Fruit fly (Drosophila melanogaster): Measurements from ENCODE around the gene CG32104.
A peak's percentile ranks its signal among the peaks of the same experiment; 100 is the strongest.

CG32104 gene

DNA sequence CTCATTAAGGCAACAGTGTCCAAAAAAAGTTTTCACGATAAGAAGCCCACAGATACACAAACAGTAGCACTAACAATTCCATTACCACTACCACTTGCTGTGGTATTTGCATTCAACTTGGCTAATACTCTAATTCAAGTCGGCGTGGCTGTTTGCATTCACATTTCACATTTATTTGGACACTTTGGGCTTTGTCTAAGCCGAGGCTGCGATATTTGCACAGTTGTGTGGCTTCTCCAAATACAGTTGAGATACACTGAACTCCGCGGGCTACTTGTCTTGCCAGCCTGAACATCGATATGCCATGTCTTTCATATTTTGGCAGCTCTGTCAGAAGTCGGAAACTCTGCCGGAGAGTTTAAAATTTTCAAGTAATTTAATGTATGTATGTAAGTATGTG lies 48.8 kb downstream of the CG32104 start (continued):
- no peak for TF ChIP-seq Chrac-16 (GFP tag; optimal IDR thresholded peaks at IDR 0.05)
- TF ChIP-seq Hmr (GFP tag; optimal IDR thresholded peaks at IDR 0.05) = peak; percentile 79
- TF ChIP-seq CG6254 (GFP tag; optimal IDR thresholded peaks at IDR 0.05) = no peak
- no peak for TF ChIP-seq CG17612 (GFP tag; IDR thresholded peaks at IDR 0.05)
- no peak for TF ChIP-seq repo (GFP tag; optimal IDR thresholded peaks at IDR 0.05)
- TF ChIP-seq CG4282 (GFP tag; optimal IDR thresholded peaks at IDR 0.05) = no peak
- no peak for TF ChIP-seq insv (GFP tag; optimal IDR thresholded peaks at IDR 0.05)
- peak; percentile 39 for TF ChIP-seq CG8388 (GFP tag; optimal IDR thresholded peaks at IDR 0.05)
- no peak for TF ChIP-seq CG10431 (GFP tag; optimal IDR thresholded peaks at IDR 0.05)
- TF ChIP-seq pnt (GFP tag; optimal IDR thresholded peaks at IDR 0.05) = no peak
- TF ChIP-seq CG18476 (GFP tag; optimal IDR thresholded peaks at IDR 0.05) = no peak
- no peak for TF ChIP-seq CG32772 (GFP tag; IDR thresholded peaks at IDR 0.05)
- no peak for TF ChIP-seq CG15479 (GFP tag; optimal IDR thresholded peaks at IDR 0.05)
- peak; percentile 28 for TF ChIP-seq CG5180 (GFP tag; optimal IDR thresholded peaks at IDR 0.05)
- TF ChIP-seq MBD-R2 (GFP tag; IDR thresholded peaks at IDR 0.05) = no peak
- TF ChIP-seq CG32767 (GFP tag; IDR thresholded peaks at IDR 0.05) = no peak
- TF ChIP-seq toy (GFP tag; IDR thresholded peaks at IDR 0.05) = no peak
- peak; percentile 33 for TF ChIP-seq her (GFP tag; optimal IDR thresholded peaks at IDR 0.05)
- no peak for TF ChIP-seq Hey (tag; optimal IDR thresholded peaks at IDR 0.05)
- TF ChIP-seq Med (GFP tag) = peak; percentile 90
- no peak for TF ChIP-seq CG12942 (GFP tag; optimal IDR thresholded peaks at IDR 0.05)
- TF ChIP-seq CG6765 (GFP tag; optimal IDR thresholded peaks at IDR 0.05) = peak; percentile 21
- TF ChIP-seq sna (GFP tag; IDR thresholded peaks at IDR 0.05; ENCODE audit: partially characterized antibody) = no peak
- TF ChIP-seq Atf3 (GFP tag; optimal IDR thresholded peaks at IDR 0.05) = no peak
- no peak for TF ChIP-seq Oaz (GFP tag; IDR thresholded peaks at IDR 0.05)
- TF ChIP-seq chm (GFP tag; IDR thresholded peaks at IDR 0.05) = no peak
- no peak for TF ChIP-seq run (tag; optimal IDR thresholded peaks at IDR 0.05)
- TF ChIP-seq Atf6 (GFP tag; IDR thresholded peaks at IDR 0.05) = no peak
- no peak for TF ChIP-seq fd64A (GFP tag; optimal IDR thresholded peaks at IDR 0.05)
- TF ChIP-seq bcd (GFP tag; optimal IDR thresholded peaks at IDR 0.05) = peak; percentile 45
- TF ChIP-seq btn (GFP tag; optimal IDR thresholded peaks at IDR 0.05) = no peak
- no peak for TF ChIP-seq CG8944 (GFP tag; optimal IDR thresholded peaks at IDR 0.05)
- TF ChIP-seq mam (GFP tag; optimal IDR thresholded peaks at IDR 0.05) = peak; percentile 9
- TF ChIP-seq CG3281 (GFP tag; optimal IDR thresholded peaks at IDR 0.05) = peak; percentile 57
- TF ChIP-seq pho (GFP tag; optimal IDR thresholded peaks at IDR 0.05) = peak; percentile 47
- TF ChIP-seq dimm (GFP tag; IDR thresholded peaks at IDR 0.05) = no peak
- peak; percentile 32 for TF ChIP-seq wek (GFP tag; optimal IDR thresholded peaks at IDR 0.05)
- TF ChIP-seq tll (GFP tag; optimal IDR thresholded peaks at IDR 0.05) = no peak
- no peak for TF ChIP-seq ewg (GFP tag; optimal IDR thresholded peaks at IDR 0.05)
- TF ChIP-seq yki (optimal IDR thresholded peaks at IDR 0.05) = no peak
- TF ChIP-seq CG12744 (GFP tag; optimal IDR thresholded peaks at IDR 0.05) = no peak
- peak; percentile 57 for TF ChIP-seq CG2875 (GFP tag; optimal IDR thresholded peaks at IDR 0.05)
- TF ChIP-seq fu2 (GFP tag; optimal IDR thresholded peaks at IDR 0.05) = no peak
- no peak for TF ChIP-seq NfI (GFP tag; optimal IDR thresholded peaks at IDR 0.05)
- TF ChIP-seq nerfin-2 (GFP tag; IDR thresholded peaks at IDR 0.05; ENCODE audit: partially characterized antibody) = no peak
- no peak for TF ChIP-seq h (optimal IDR thresholded peaks at IDR 0.05)
- no peak for TF ChIP-seq CG14710 (tag; optimal IDR thresholded peaks at IDR 0.05)
- TF ChIP-seq sc (optimal IDR thresholded peaks at IDR 0.05) = no peak
- TF ChIP-seq sc (GFP tag; optimal IDR thresholded peaks at IDR 0.05) = no peak
- no peak for TF ChIP-seq tx (GFP tag; optimal IDR thresholded peaks at IDR 0.05)
- TF ChIP-seq Side (GFP tag; optimal IDR thresholded peaks at IDR 0.05) = peak; percentile 42
- peak; percentile 67 for TF ChIP-seq CG2120 (GFP tag; optimal IDR thresholded peaks at IDR 0.05)
- no peak for TF ChIP-seq CG9609 (GFP tag; optimal IDR thresholded peaks at IDR 0.05)
